Fruit fly (Drosophila melanogaster) whole organism, prepupa: ENCODE measurements around the gene CG46467.

Source experiments
- CG8319 ChIP-seq: fragments of 200-800 bp; sonication (Bioruptor generic); optimal IDR thresholded peaks from 3 replicates; lab custom pipeline; 2016; ENCODE audit warnings: missing biosample characterization, missing genetic modification characterization
- Gug ChIP-seq: fragments of 200-800 bp; sonication (Bioruptor generic); IDR thresholded peaks from 2 replicates; pipeline ENCODE4 v1.3.6; 2022; ENCODE audit warnings: missing biosample characterization, missing genetic modification characterization
- Hr39 ChIP-seq: fragments of 200-800 bp; sonication (Bioruptor generic); optimal IDR thresholded peaks from 2 replicates; lab custom pipeline; 2016; ENCODE audit warnings: missing biosample characterization, missing genetic modification characterization
- Sox14 ChIP-seq: fragments of 200-800 bp; sonication (Bioruptor generic); optimal IDR thresholded peaks from 3 replicates; lab custom pipeline; 2016; ENCODE audit warnings: missing biosample characterization, missing genetic modification characterization
- dsx ChIP-seq: fragments of 200-800 bp; optimal IDR thresholded peaks from 3 replicates; lab custom pipeline; 2019; ENCODE audit warnings: missing biosample characterization, mild to moderate bottlenecking, missing genetic modification characterization, moderate library complexity; ENCODE audit not compliant: poor library complexity, severe bottlenecking

- TF ChIP-seq Gug (GFP tag; lab: Robert Waterston, UW): no peak
- no peak for TF ChIP-seq Hr39 (GFP tag; lab: Kevin White, UChicago)
- no peak for TF ChIP-seq Sox14
- peak; percentile 87 for TF ChIP-seq dsx (GFP tag; lab: Kevin White, UChicago)
- TF ChIP-seq CG8319 (GFP tag; lab: Kevin White, UChicago): no peak
Measured at dm6 chr3R:9872133-9872814, 2.2 kb upstream of the CG46467 start.
